Worm (Caenorhabditis elegans) whole organism, young adult: ENCODE data around the gene gstk-2.
A peak's percentile ranks its signal among the peaks of the same experiment; 100 is the strongest.

Experiments used
- B0019.2 ChIP-seq: fragments of 200-800 bp; sonication (Bioruptor generic); conservative IDR thresholded peaks from 2 replicates; pipeline ENCODE4 v1.3.6; 2022; ENCODE audit warnings: missing genetic modification reagents, missing genetic modification characterization, missing compliant biosample characterization
- B0261.1 ChIP-seq: sonication (generic microtip); optimal IDR thresholded peaks from 2 replicates; lab custom pipeline; 2016; ENCODE audit warnings: mild to moderate bottlenecking, missing genetic modification characterization, moderate library complexity, missing compliant biosample characterization
- F37B4.10 ChIP-seq: fragments of 200-800 bp; sonication (Bioruptor generic); IDR thresholded peaks from 2 replicates; pipeline ENCODE4 v1.3.6; 2022; ENCODE audit warnings: missing genetic modification characterization, missing compliant biosample characterization
- F39B2.1 ChIP-seq: fragments of 200-800 bp; sonication (Bioruptor generic); IDR thresholded peaks from 2 replicates; pipeline ENCODE4 v1.3.6; 2022; ENCODE audit warnings: missing genetic modification reagents, missing genetic modification characterization, missing compliant biosample characterization
- Y56A3A.18 ChIP-seq: fragments of 200-800 bp; sonication (Bioruptor generic); IDR thresholded peaks from 2 replicates; pipeline ENCODE4 v1.3.6; 2022; ENCODE audit warnings: missing genetic modification reagents, missing genetic modification characterization, missing compliant biosample characterization
- Y67H2A.10 ChIP-seq: fragments of 200-800 bp; sonication (Bioruptor generic); conservative IDR thresholded peaks from 2 replicates; pipeline ENCODE4 v1.3.6; 2022; ENCODE audit warnings: missing genetic modification reagents, missing genetic modification characterization, missing compliant biosample characterization
- Y79H2A.3 ChIP-seq: fragments of 200-800 bp; sonication (Bioruptor generic); conservative IDR thresholded peaks from 2 replicates; pipeline ENCODE4 v1.3.6; 2022; ENCODE audit warnings: missing genetic modification reagents, missing genetic modification characterization, missing compliant biosample characterization
- athp-1 ChIP-seq: sonication (generic microtip); optimal IDR thresholded peaks from 2 replicates; lab custom pipeline; 2017; ENCODE audit warnings: mild to moderate bottlenecking, missing genetic modification characterization, missing compliant biosample characterization
- attf-6 ChIP-seq: fragments of 200-800 bp; sonication (Bioruptor generic); IDR thresholded peaks from 2 replicates; pipeline ENCODE4 v1.3.6; 2022; ENCODE audit warnings: missing genetic modification reagents, missing genetic modification characterization, missing compliant biosample characterization
- bed-1 ChIP-seq: fragments of 200-800 bp; sonication (Bioruptor generic); IDR thresholded peaks from 2 replicates; pipeline ENCODE4 v1.3.6; 2022; ENCODE audit warnings: missing genetic modification reagents, missing genetic modification characterization, missing compliant biosample characterization
- ceh-27 ChIP-seq: fragments of 200-800 bp; sonication (Bioruptor generic); optimal IDR thresholded peaks from 2 replicates; lab custom pipeline; 2018; ENCODE audit warnings: mild to moderate bottlenecking, missing genetic modification characterization, moderate library complexity, missing compliant biosample characterization
- ceh-40 ChIP-seq: fragments of 200-800 bp; sonication (Bioruptor generic); IDR thresholded peaks from 2 replicates; pipeline ENCODE4 v1.3.6; 2022; ENCODE audit warnings: missing genetic modification characterization, missing compliant biosample characterization
- ceh-58 ChIP-seq: fragments of 200-800 bp; sonication (Bioruptor generic); IDR thresholded peaks from 2 replicates; pipeline ENCODE4 v1.3.6; 2022; ENCODE audit warnings: missing genetic modification characterization, missing compliant biosample characterization
- ceh-79 ChIP-seq: sonication (generic microtip); optimal IDR thresholded peaks from 2 replicates; lab custom pipeline; 2017; ENCODE audit warnings: mild to moderate bottlenecking, missing genetic modification characterization, missing compliant biosample characterization
- chd-7 ChIP-seq: sonication (generic microtip); optimal IDR thresholded peaks from 2 replicates; lab custom pipeline; 2016; ENCODE audit warnings: mild to moderate bottlenecking, missing genetic modification characterization, moderate library complexity, missing compliant biosample characterization
- die-1 ChIP-seq: sonication (generic microtip); optimal IDR thresholded peaks from 2 replicates; lab custom pipeline; 2016; ENCODE audit warnings: missing genotype, mild to moderate bottlenecking, missing genetic modification characterization, missing compliant biosample characterization
- dpff-1 ChIP-seq: sonication (generic microtip); optimal IDR thresholded peaks from 2 replicates; lab custom pipeline; 2017; ENCODE audit warnings: mild to moderate bottlenecking, missing genetic modification characterization, missing compliant biosample characterization
- ekl-4 ChIP-seq: fragments of 200-800 bp; sonication (Bioruptor generic); IDR thresholded peaks from 2 replicates; pipeline ENCODE4 v1.3.6; 2022; ENCODE audit warnings: missing genetic modification reagents, missing genetic modification characterization, missing compliant biosample characterization
- ets-4 ChIP-seq: fragments of 200-800 bp; sonication (Bioruptor generic); optimal IDR thresholded peaks from 2 replicates; lab custom pipeline; 2018; ENCODE audit warnings: mild to moderate bottlenecking, missing genetic modification characterization, missing compliant biosample characterization
- fkh-3 ChIP-seq: sonication (generic microtip); optimal IDR thresholded peaks from 2 replicates; lab custom pipeline; 2016; ENCODE audit warnings: mild to moderate bottlenecking, missing genetic modification characterization, missing compliant biosample characterization
- hlh-12 ChIP-seq: sonication (generic microtip); optimal IDR thresholded peaks from 2 replicates; lab custom pipeline; 2016; ENCODE audit warnings: missing genetic modification characterization, missing compliant biosample characterization
- hlh-26 ChIP-seq: fragments of 200-800 bp; sonication (Bioruptor generic); conservative IDR thresholded peaks from 2 replicates; pipeline ENCODE4 v1.3.6; 2022; ENCODE audit warnings: missing genetic modification reagents, missing genetic modification characterization, missing compliant biosample characterization
- hmg-1.2 ChIP-seq: fragments of 200-800 bp; sonication (Bioruptor generic); IDR thresholded peaks from 2 replicates; pipeline ENCODE4 v1.3.6; 2022; ENCODE audit warnings: missing genetic modification reagents, missing genetic modification characterization, missing compliant biosample characterization
- hrde-1 ChIP-seq: sonication (generic microtip); optimal IDR thresholded peaks from 2 replicates; lab custom pipeline; 2016; ENCODE audit warnings: missing genetic modification characterization, mild to moderate bottlenecking, missing compliant biosample characterization, moderate library complexity, missing genotype, missing genetic modification reagents, borderline replicate concordance
- lag-1 ChIP-seq: fragments of 200-800 bp; sonication (Bioruptor generic); IDR thresholded peaks from 2 replicates; pipeline ENCODE4 v1.3.6; 2022; ENCODE audit warnings: missing genetic modification reagents, missing genetic modification characterization, missing compliant biosample characterization
- let-607 ChIP-seq, 2 experiments: fragments of 200-800 bp in 1 of 2; sonication (Bioruptor generic) in 1 of 2; sonication (generic microtip) in 1 of 2; optimal IDR thresholded peaks; 2 replicates each; lab custom pipeline; 2016 to 2018; ENCODE audit warnings: mild to moderate bottlenecking in 2 of 2, missing compliant biosample characterization in 2 of 2, missing genetic modification characterization in 2 of 2, moderate library complexity in 2 of 2, missing genotype in 1 of 2
- lin-26 ChIP-seq: fragments of 200-800 bp; sonication (Bioruptor generic); IDR thresholded peaks from 2 replicates; pipeline ENCODE4 v1.3.6; 2022; ENCODE audit warnings: missing genetic modification reagents, missing genetic modification characterization, missing compliant biosample characterization
- lsl-1 ChIP-seq: fragments of 200-800 bp; sonication (Bioruptor generic); optimal IDR thresholded peaks from 2 replicates; lab custom pipeline; 2018; ENCODE audit warnings: mild to moderate bottlenecking, missing genetic modification characterization, moderate library complexity, missing compliant biosample characterization
- lsy-27 ChIP-seq: sonication (generic microtip); optimal IDR thresholded peaks from 2 replicates; lab custom pipeline; 2017; ENCODE audit warnings: missing genetic modification characterization, mild to moderate bottlenecking, missing compliant biosample characterization, antibody characterized with exemption, missing genotype, borderline replicate concordance; ENCODE audit not compliant: insufficient read depth
- madf-10 ChIP-seq: sonication (generic microtip); optimal IDR thresholded peaks from 2 replicates; lab custom pipeline; 2016; ENCODE audit warnings: mild to moderate bottlenecking, missing genetic modification characterization, missing compliant biosample characterization
- madf-8 ChIP-seq: fragments of 200-800 bp; sonication (Bioruptor generic); conservative IDR thresholded peaks from 2 replicates; pipeline ENCODE4 v1.3.6; 2022; ENCODE audit warnings: missing genetic modification reagents, missing genetic modification characterization, missing compliant biosample characterization
- nfya-2 ChIP-seq: fragments of 200-800 bp; sonication (Bioruptor generic); IDR thresholded peaks from 2 replicates; pipeline ENCODE4 v1.3.6; 2022; ENCODE audit warnings: missing genetic modification reagents, missing genetic modification characterization, missing compliant biosample characterization
- nfyb-1 ChIP-seq: fragments of 200-800 bp; sonication (Bioruptor generic); IDR thresholded peaks from 2 replicates; pipeline ENCODE4 v1.3.6; 2022; ENCODE audit warnings: missing genetic modification reagents, missing genetic modification characterization, missing compliant biosample characterization
- nhr-120 ChIP-seq: fragments of 200-800 bp; sonication (Bioruptor generic); IDR thresholded peaks from 2 replicates; pipeline ENCODE4 v1.3.6; 2022; ENCODE audit warnings: missing genetic modification characterization, missing compliant biosample characterization
- nhr-90 ChIP-seq: sonication (generic microtip); optimal IDR thresholded peaks from 2 replicates; lab custom pipeline; 2016; ENCODE audit warnings: missing genotype, mild to moderate bottlenecking, missing genetic modification characterization, missing compliant biosample characterization
- pha-4 ChIP-seq: fragments of 150-350 bp; sonication (generic microtip); optimal IDR thresholded peaks from 2 replicates; lab custom pipeline; 2014; ENCODE audit warnings: missing biosample characterization, missing genetic modification reagents, missing genetic modification characterization
- rcor-1 ChIP-seq: fragments of 200-800 bp; sonication (Bioruptor generic); IDR thresholded peaks from 2 replicates; pipeline ENCODE4 v1.3.6; 2022; ENCODE audit warnings: missing genetic modification reagents, missing genetic modification characterization, missing compliant biosample characterization
- repo-1 ChIP-seq: sonication (generic microtip); optimal IDR thresholded peaks from 2 replicates; lab custom pipeline; 2017; ENCODE audit warnings: mild to moderate bottlenecking, missing genetic modification characterization, missing compliant biosample characterization
- rpc-1 ChIP-seq, 2 experiments: fragments of 150-350 bp in 1 of 2; sonication (generic microtip) in 1 of 2; optimal IDR thresholded peaks; 2 replicates each; lab custom pipeline; 2014 to 2018; ENCODE audit warnings: missing biosample characterization in 1 of 2, missing genetic modification characterization in 1 of 2, missing genetic modification reagents in 1 of 2, missing genotype in 1 of 2
- sdz-38 ChIP-seq: sonication (generic microtip); optimal IDR thresholded peaks from 2 replicates; lab custom pipeline; 2016; ENCODE audit warnings: missing genotype, missing genetic modification characterization, missing compliant biosample characterization
- somi-1 ChIP-seq: fragments of 200-800 bp; sonication (Bioruptor generic); optimal IDR thresholded peaks from 2 replicates; lab custom pipeline; 2018; ENCODE audit warnings: mild to moderate bottlenecking, missing genetic modification characterization, missing compliant biosample characterization
- tbx-9 ChIP-seq: sonication (generic microtip); optimal IDR thresholded peaks from 2 replicates; lab custom pipeline; 2016; ENCODE audit warnings: borderline replicate concordance, missing genetic modification characterization, inconsistent platforms, missing compliant biosample characterization
- unc-130 ChIP-seq: sonication (generic microtip); optimal IDR thresholded peaks from 2 replicates; lab custom pipeline; 2016; ENCODE audit warnings: missing genetic modification reagents, missing genetic modification characterization, missing compliant biosample characterization
- zfh-2 ChIP-seq: fragments of 200-800 bp; sonication (Bioruptor generic); conservative IDR thresholded peaks from 2 replicates; pipeline ENCODE4 v1.3.6; 2022; ENCODE audit warnings: missing genetic modification reagents, missing genetic modification characterization, missing compliant biosample characterization
- ztf-22 ChIP-seq: fragments of 200-800 bp; sonication (Bioruptor generic); optimal IDR thresholded peaks from 2 replicates; lab custom pipeline; 2018; ENCODE audit warnings: mild to moderate bottlenecking, missing genetic modification characterization, moderate library complexity, missing compliant biosample characterization
- ztf-25 ChIP-seq: fragments of 200-800 bp; sonication (Bioruptor generic); IDR thresholded peaks from 2 replicates; pipeline ENCODE4 v1.3.6; 2022; ENCODE audit warnings: missing genetic modification reagents, missing genetic modification characterization, missing compliant biosample characterization

gstk-2 gene

DNA sequence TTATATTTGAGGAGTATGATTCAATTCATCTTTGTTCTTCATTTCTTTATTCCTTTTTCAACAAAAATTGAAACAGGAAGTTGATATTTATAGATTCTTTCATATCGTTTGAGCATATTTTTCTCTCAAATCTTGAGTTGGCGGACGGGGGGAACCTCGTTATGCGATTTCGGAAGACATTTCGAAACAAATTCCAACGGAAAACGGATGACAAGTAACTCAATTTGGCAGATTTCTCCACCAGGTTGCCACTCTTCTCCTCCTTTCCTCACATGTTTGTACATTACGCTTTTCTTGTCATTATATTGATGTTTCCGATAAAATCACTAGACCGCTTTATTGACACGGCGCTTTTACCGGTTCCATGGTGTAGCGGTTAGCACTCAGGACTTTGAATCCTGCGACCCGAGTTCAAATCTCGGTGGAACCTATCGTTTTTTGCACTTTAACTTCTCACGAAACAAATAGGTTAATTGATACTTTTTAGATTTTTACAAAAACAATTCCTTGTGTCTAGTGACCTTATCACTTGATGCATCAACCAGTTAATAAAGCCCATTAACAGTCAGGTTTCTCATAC is 33.0 kb upstream of the gstk-2 start (continued):
- TF ChIP-seq F37B4.10 (GFP tag; lab: Robert Waterston, UW) (no peak), rcor-1 (GFP tag; lab: Robert Waterston, UW) (no peak), ztf-25 (GFP tag; lab: Robert Waterston, UW) (0 out of 2 replicates have a peak, but pooled peaks have one; percentile 9), ets-4 (GFP tag; lab: Kevin White, UChicago) (no peak), hlh-26 (no peak), madf-10 (no peak), lsy-27 (tag; lab: Kevin White, UChicago) (peak; percentile 8), rpc-1 (optimal IDR thresholded peaks at IDR 0.05; lab: Kevin White, UChicago) (peak; percentile 67), rpc-1 (tag; optimal IDR thresholded peaks at IDR 0.05; lab: Kevin White, UChicago) (peak; percentile 84), ceh-27 (GFP tag; lab: Kevin White, UChicago) (no peak), F39B2.1 (GFP tag; lab: Robert Waterston, UW) (no peak), pha-4 (tag; lab: Kevin White, UChicago) (no peak), fkh-3 (tag; lab: Kevin White, UChicago) (no peak), ceh-79 (tag; lab: Kevin White, UChicago) (no peak), let-607 (tag; optimal IDR thresholded peaks at IDR 0.05; lab: Kevin White, UChicago) (no peak), sdz-38 (tag; lab: Kevin White, UChicago) (no peak), nhr-120 (GFP tag; lab: Robert Waterston, UW) (no peak), B0261.1 (tag; lab: Kevin White, UChicago) (peak; percentile 63), die-1 (tag; lab: Kevin White, UChicago) (peak; percentile 37), Y67H2A.10 (GFP tag; lab: Robert Waterston, UW) (no peak), nfyb-1 (GFP tag; lab: Robert Waterston, UW) (no peak), hmg-1.2 (GFP tag; lab: Robert Waterston, UW) (no peak), dpff-1 (no peak), athp-1 (tag; lab: Kevin White, UChicago) (no peak), lag-1 (GFP tag; lab: Robert Waterston, UW) (no peak), hrde-1 (tag; lab: Kevin White, UChicago) (no peak), ceh-40 (no peak), repo-1 (tag; lab: Kevin White, UChicago) (no peak), ceh-58 (GFP tag; lab: Robert Waterston, UW) (no peak)

DNA sequence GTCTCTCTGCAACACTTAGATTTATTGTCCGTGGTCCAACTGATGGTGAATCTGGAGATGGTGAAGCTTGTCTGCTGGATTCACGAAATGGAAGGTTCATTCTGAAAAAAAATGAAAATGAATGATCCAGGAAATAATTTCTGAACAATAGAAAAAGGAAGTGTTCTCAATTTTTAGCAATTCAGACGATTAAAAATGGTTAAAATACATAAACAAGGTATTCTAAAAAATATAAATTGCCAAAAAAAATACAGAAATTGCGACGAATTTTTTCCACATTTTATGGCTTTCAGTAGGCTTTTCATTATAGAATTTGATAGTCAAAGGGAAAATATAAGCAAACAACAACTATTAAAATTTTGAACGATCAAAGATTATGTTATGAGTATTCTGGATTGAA is 21.1 kb upstream of the gstk-2 start, which contains the start of gene glb-2:
TSS of gene glb-2 (minus strand) at position 101 of the 400 bp plus-strand sequence.
- TF ChIP-seq ztf-22 (GFP tag; lab: Kevin White, UChicago) (no peak), nfya-2 (no peak), B0019.2 (GFP tag; lab: Robert Waterston, UW) (no peak), zfh-2 (GFP tag; lab: Robert Waterston, UW) (no peak), F37B4.10 (GFP tag; lab: Robert Waterston, UW) (no peak), nhr-90 (tag; lab: Kevin White, UChicago) (no peak), somi-1 (GFP tag; lab: Kevin White, UChicago) (no peak), ekl-4 (no peak), fkh-3 (tag; lab: Kevin White, UChicago) (no peak)

DNA sequence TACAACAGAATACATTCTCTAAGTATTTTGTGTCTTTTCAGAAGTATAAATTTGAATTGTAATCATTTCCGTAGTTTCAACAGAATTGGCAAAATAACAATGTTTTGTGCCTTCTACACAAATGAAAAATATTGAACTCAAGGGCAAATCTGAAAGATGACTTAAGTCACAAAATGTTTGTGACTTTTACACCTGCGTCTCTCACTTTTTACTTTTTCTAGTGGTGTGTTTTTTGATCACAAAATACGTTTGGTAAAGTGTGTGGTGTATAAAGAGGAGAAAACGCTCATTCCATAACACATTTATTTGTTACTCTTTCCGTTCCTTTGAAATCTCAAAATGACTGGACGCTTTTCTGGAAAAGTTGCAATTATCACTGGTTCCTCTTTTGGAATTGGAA is 18.5 kb upstream of the gstk-2 start, which contains the start of gene C06E4.3:
TSS of gene C06E4.3 (plus strand) at position 289 of the 400 bp plus-strand sequence.
- TF ChIP-seq hrde-1 (tag; lab: Kevin White, UChicago) (no peak), tbx-9 (no peak), madf-8 (GFP tag; lab: Robert Waterston, UW) (no peak), attf-6 (no peak), Y79H2A.3 (GFP tag; lab: Robert Waterston, UW) (no peak), unc-130 (GFP tag; lab: Kevin White, UChicago) (no peak), bed-1 (GFP tag; lab: Robert Waterston, UW) (no peak), Y56A3A.18 (GFP tag; lab: Robert Waterston, UW) (no peak), lsl-1 (GFP tag; lab: Kevin White, UChicago) (no peak), dpff-1 (no peak), hlh-12 (tag; lab: Kevin White, UChicago) (no peak), ceh-58 (GFP tag; lab: Robert Waterston, UW) (no peak), lin-26 (no peak), chd-7 (no peak), ceh-79 (tag; lab: Kevin White, UChicago) (no peak)
